Fruit fly (Drosophila melanogaster) whole organism, embryonic: Measurements from ENCODE around the gene bor.

Experiments used
- Adf1 ChIP-seq: fragments of 200-800 bp; sonication (Bioruptor generic); IDR thresholded peaks from 2 replicates; pipeline ENCODE4 v1.3.6; 2022; ENCODE audit warnings: missing biosample characterization, missing genetic modification characterization
- B-H1 ChIP-seq: fragments of 200-800 bp; sonication (Bioruptor generic); IDR thresholded peaks from 3 replicates; pipeline ENCODE4 v1.3.6; 2022; ENCODE audit warnings: missing biosample characterization, missing genetic modification characterization
- BtbVII ChIP-seq: fragments of 200-800 bp; sonication (Bioruptor generic); optimal IDR thresholded peaks from 3 replicates; lab custom pipeline; 2017; ENCODE audit warnings: missing biosample characterization, mild to moderate bottlenecking, missing genetic modification characterization
- CG10209 ChIP-seq: fragments of 200-800 bp; sonication (Bioruptor generic); optimal IDR thresholded peaks from 3 replicates; lab custom pipeline; 2017; ENCODE audit warnings: missing biosample characterization, mild to moderate bottlenecking, missing genetic modification characterization, missing genetic modification reagents
- CG10979 ChIP-seq: fragments of 200-800 bp; sonication (Bioruptor generic); optimal IDR thresholded peaks from 2 replicates; lab custom pipeline; 2018; ENCODE audit warnings: missing biosample characterization, mild to moderate bottlenecking, missing genetic modification characterization, moderate library complexity
- CG11398 ChIP-seq: fragments of 200-800 bp; sonication (Bioruptor generic); optimal IDR thresholded peaks from 2 replicates; lab custom pipeline; 2016; ENCODE audit warnings: missing biosample characterization, missing genetic modification characterization
- CG13775 ChIP-seq: fragments of 200-800 bp; sonication (Bioruptor generic); optimal IDR thresholded peaks from 3 replicates; lab custom pipeline; 2017; ENCODE audit warnings: missing biosample characterization, mild to moderate bottlenecking, missing genetic modification characterization
- CG1529 ChIP-seq: fragments of 200-800 bp; sonication (Bioruptor generic); optimal IDR thresholded peaks from 3 replicates; lab custom pipeline; 2018; ENCODE audit warnings: missing biosample characterization, missing genetic modification characterization
- CG15514 ChIP-seq: fragments of 200-800 bp; sonication (Bioruptor generic); optimal IDR thresholded peaks from 3 replicates; lab custom pipeline; 2017; ENCODE audit warnings: missing biosample characterization, missing genetic modification characterization, mild to moderate bottlenecking, moderate library complexity, missing genetic modification reagents
- CG15696 ChIP-seq: fragments of 200-800 bp; sonication (Bioruptor generic); optimal IDR thresholded peaks from 2 replicates; lab custom pipeline; 2019; ENCODE audit warnings: missing biosample characterization, mild to moderate bottlenecking, missing genetic modification characterization, moderate library complexity
- CG17385 ChIP-seq: fragments of 200-800 bp; sonication (Bioruptor generic); optimal IDR thresholded peaks from 3 replicates; lab custom pipeline; 2018; ENCODE audit warnings: missing biosample characterization, mild to moderate bottlenecking, missing genetic modification characterization
- CG31441 ChIP-seq: fragments of 200-800 bp; sonication (Bioruptor generic); IDR thresholded peaks from 2 replicates; pipeline ENCODE4 v1.3.6; 2022; ENCODE audit warnings: missing biosample characterization, missing genetic modification characterization
- CG34224 ChIP-seq: fragments of 200-800 bp; sonication (Bioruptor generic); IDR thresholded peaks from 3 replicates; pipeline ENCODE4 v1.3.6; 2022; ENCODE audit warnings: missing biosample characterization, missing genetic modification characterization; ENCODE audit not compliant: partially characterized antibody
- CG34376 ChIP-seq: fragments of 200-800 bp; sonication (Bioruptor generic); optimal IDR thresholded peaks from 2 replicates; lab custom pipeline; 2018; ENCODE audit warnings: missing biosample characterization, mild to moderate bottlenecking, missing genetic modification characterization
- CG34422 ChIP-seq: fragments of 200-800 bp; sonication (Bioruptor generic); IDR thresholded peaks from 3 replicates; pipeline ENCODE4 v1.3.6; 2022; ENCODE audit warnings: missing biosample characterization, missing genetic modification characterization
- CG6689 ChIP-seq: fragments of 200-800 bp; sonication (Bioruptor generic); IDR thresholded peaks from 2 replicates; pipeline ENCODE4 v1.3.6; 2022; ENCODE audit warnings: missing biosample characterization, missing genetic modification characterization
- CG6813 ChIP-seq: fragments of 200-800 bp; sonication (Bioruptor generic); optimal IDR thresholded peaks from 2 replicates; lab custom pipeline; 2017; ENCODE audit warnings: missing biosample characterization, missing genetic modification characterization, mild to moderate bottlenecking, moderate library complexity, missing genetic modification reagents
- CG7556 ChIP-seq: fragments of 200-800 bp; sonication (Bioruptor generic); optimal IDR thresholded peaks from 2 replicates; lab custom pipeline; 2017; ENCODE audit warnings: missing biosample characterization, mild to moderate bottlenecking, missing genetic modification characterization
- CG8944 ChIP-seq: fragments of 200-800 bp; sonication (Bioruptor generic); optimal IDR thresholded peaks from 3 replicates; lab custom pipeline; 2016; ENCODE audit warnings: missing biosample characterization, missing genetic modification characterization
- CG9437 ChIP-seq: fragments of 200-800 bp; sonication (Bioruptor generic); optimal IDR thresholded peaks from 2 replicates; lab custom pipeline; 2018; ENCODE audit warnings: missing biosample characterization, mild to moderate bottlenecking, missing genetic modification characterization
- CG9817 ChIP-seq: fragments of 200-800 bp; sonication (Bioruptor generic); optimal IDR thresholded peaks from 2 replicates; lab custom pipeline; 2018; ENCODE audit warnings: missing biosample characterization, mild to moderate bottlenecking, missing genetic modification characterization, moderate library complexity
- Meics ChIP-seq: fragments of 200-800 bp; sonication (Bioruptor generic); optimal IDR thresholded peaks from 2 replicates; lab custom pipeline; 2017; ENCODE audit warnings: missing biosample characterization, mild to moderate bottlenecking, missing genetic modification characterization
- Mrtf ChIP-seq: fragments of 200-800 bp; sonication (Bioruptor generic); IDR thresholded peaks from 3 replicates; pipeline ENCODE4 v1.3.6; 2022; ENCODE audit warnings: missing biosample characterization, missing genetic modification characterization
- Rfx ChIP-seq: fragments of 200-800 bp; sonication (Bioruptor generic); IDR thresholded peaks from 2 replicates; pipeline ENCODE4 v1.3.6; 2022; ENCODE audit warnings: missing biosample characterization, missing genetic modification characterization
- Scr ChIP-seq: fragments of 200-800 bp; sonication (Bioruptor generic); IDR thresholded peaks from 2 replicates; pipeline ENCODE4 v1.3.6; 2022; ENCODE audit warnings: missing biosample characterization, missing genetic modification characterization; ENCODE audit not compliant: partially characterized antibody
- Sry-δ ChIP-seq: fragments of 200-800 bp; sonication (Bioruptor generic); optimal IDR thresholded peaks from 2 replicates; lab custom pipeline; 2016; ENCODE audit warnings: missing biosample characterization, missing genetic modification characterization
- ato ChIP-seq: fragments of 200-800 bp; sonication (Bioruptor generic); IDR thresholded peaks from 2 replicates; pipeline ENCODE4 v1.3.6; 2022; ENCODE audit warnings: missing biosample characterization, missing genetic modification characterization; ENCODE audit not compliant: partially characterized antibody
- bcd ChIP-seq: fragments of 200-800 bp; sonication (Bioruptor generic); optimal IDR thresholded peaks from 2 replicates; lab custom pipeline; 2017; ENCODE audit warnings: missing biosample characterization, mild to moderate bottlenecking, missing genetic modification characterization
- chif ChIP-seq, 2 experiments: fragments of 200-800 bp; sonication (Bioruptor generic); optimal IDR thresholded peaks; 3 replicates each; lab custom pipeline; 2016; ENCODE audit warnings: missing biosample characterization in 2 of 2, missing genetic modification characterization in 2 of 2
- chinmo ChIP-seq: fragments of 200-800 bp; sonication (Bioruptor generic); IDR thresholded peaks from 4 replicates; pipeline ENCODE4 v1.3.6; 2022; ENCODE audit warnings: missing biosample characterization, missing genetic modification characterization; ENCODE audit not compliant: partially characterized antibody
- eve ChIP-seq, 2 experiments: fragments of >200 bp; optimal IDR thresholded peaks; 2 replicates each; lab custom pipeline; 2017; ENCODE audit warnings: missing biosample characterization in 2 of 2, missing genetic modification characterization in 2 of 2
- jigr1 ChIP-seq: fragments of 200-800 bp; sonication (Bioruptor generic); IDR thresholded peaks from 3 replicates; pipeline ENCODE4 v1.3.6; 2022; ENCODE audit warnings: missing biosample characterization, missing genetic modification characterization
- luna ChIP-seq: fragments of 200-800 bp; sonication (Bioruptor generic); optimal IDR thresholded peaks from 2 replicates; lab custom pipeline; 2016; ENCODE audit warnings: missing biosample characterization, missing genetic modification characterization
- mirr ChIP-seq: fragments of 200-800 bp; sonication (Bioruptor generic); optimal IDR thresholded peaks from 3 replicates; lab custom pipeline; 2018; ENCODE audit warnings: missing biosample characterization, mild to moderate bottlenecking, missing genetic modification characterization
- mld ChIP-seq: fragments of 200-800 bp; sonication (Bioruptor generic); IDR thresholded peaks from 3 replicates; pipeline ENCODE4 v1.3.6; 2022; ENCODE audit warnings: missing biosample characterization, missing genetic modification characterization; ENCODE audit not compliant: partially characterized antibody
- onecut ChIP-seq: fragments of 200-800 bp; sonication (Bioruptor generic); IDR thresholded peaks from 2 replicates; pipeline ENCODE4 v1.3.6; 2022; ENCODE audit warnings: missing biosample characterization, missing genetic modification characterization
- org-1 ChIP-seq: fragments of 200-800 bp; sonication (Bioruptor generic); optimal IDR thresholded peaks from 2 replicates; lab custom pipeline; 2017; ENCODE audit warnings: missing biosample characterization, missing genetic modification characterization
- phol ChIP-seq: fragments of 200-800 bp; sonication (Bioruptor generic); optimal IDR thresholded peaks from 3 replicates; lab custom pipeline; 2018; ENCODE audit warnings: missing biosample characterization, mild to moderate bottlenecking, missing genetic modification characterization, moderate library complexity
- prd ChIP-seq, 3 experiments: fragments of >200 bp in 2 of 3; fragments of 200-800 bp in 1 of 3; sonication (Bioruptor generic) in 1 of 3; optimal IDR thresholded peaks in 2 of 3; IDR thresholded peaks in 1 of 3; 2 replicates in 2 of 3; 3 replicates in 1 of 3; pipeline versions ENCODE4 v1.3.6 to Lab custom; 2017 to 2022; ENCODE audit warnings: missing biosample characterization in 1 of 3, missing genetic modification characterization in 1 of 3
- sqz ChIP-seq: fragments of 200-800 bp; sonication (Bioruptor generic); optimal IDR thresholded peaks from 3 replicates; lab custom pipeline; 2018; ENCODE audit warnings: missing biosample characterization, mild to moderate bottlenecking, missing genetic modification characterization
- tin ChIP-seq: fragments of 200-800 bp; sonication (Bioruptor generic); optimal IDR thresholded peaks from 3 replicates; lab custom pipeline; 2016; ENCODE audit warnings: missing biosample characterization, missing genetic modification characterization
- trem ChIP-seq: fragments of 200-800 bp; optimal IDR thresholded peaks from 3 replicates; lab custom pipeline; 2019; ENCODE audit warnings: missing biosample characterization, mild to moderate bottlenecking, missing genetic modification characterization, moderate library complexity
- tx ChIP-seq: fragments of 200-800 bp; sonication (Bioruptor generic); optimal IDR thresholded peaks from 2 replicates; lab custom pipeline; 2016; ENCODE audit warnings: missing biosample characterization, missing genetic modification characterization
- vfl ChIP-seq: fragments of 200-800 bp; sonication (Bioruptor generic); optimal IDR thresholded peaks from 2 replicates; lab custom pipeline; 2016; ENCODE audit warnings: missing biosample characterization, missing genetic modification characterization
- vvl ChIP-seq: fragments of 200-800 bp; sonication (Bioruptor generic); IDR thresholded peaks from 2 replicates; pipeline ENCODE4 v1.3.6; 2022; ENCODE audit warnings: missing biosample characterization, missing genetic modification characterization
- zen2 ChIP-seq: fragments of 200-800 bp; sonication (Bioruptor generic); IDR thresholded peaks from 3 replicates; pipeline ENCODE4 v1.3.6; 2022; ENCODE audit warnings: missing biosample characterization, missing genetic modification characterization; ENCODE audit not compliant: partially characterized antibody
- zf30C ChIP-seq: fragments of 200-800 bp; sonication (Bioruptor generic); optimal IDR thresholded peaks from 3 replicates; lab custom pipeline; 2018; ENCODE audit warnings: missing biosample characterization, mild to moderate bottlenecking, missing genetic modification characterization

The bor gene

dm6 chr3R:16212859-16213708 is 50.8 kb downstream of the bor start (continued):
- TF ChIP-seq CG17385 (GFP tag; lab: Kevin White, UChicago): peak; percentile 28
- TF ChIP-seq phol (tag; lab: Kevin White, UChicago): peak; percentile 59
- no peak for TF ChIP-seq vvl (GFP tag; lab: Robert Waterston, UW)
- no peak for TF ChIP-seq B-H1
- peak; percentile 46 for TF ChIP-seq org-1 (GFP tag; lab: Kevin White, UChicago)
- peak; percentile 80 for TF ChIP-seq Meics
- TF ChIP-seq CG11398 (GFP tag; lab: Kevin White, UChicago): no peak
- no peak for TF ChIP-seq zen2 (GFP tag; lab: Robert Waterston, UW)
- TF ChIP-seq Sry-δ (GFP tag; lab: Kevin White, UChicago): no peak
- peak; percentile 51 for TF ChIP-seq CG34376 (GFP tag; lab: Kevin White, UChicago)
- peak; percentile 71; the same call in 1 of the 2 replicates for TF ChIP-seq Adf1 (GFP tag; lab: Robert Waterston, UW)
- TF ChIP-seq trem: no peak
- TF ChIP-seq CG15514 (GFP tag; lab: Kevin White, UChicago): peak; percentile 46
- TF ChIP-seq CG1529 (GFP tag; lab: Kevin White, UChicago): no peak
- peak; percentile 73 for TF ChIP-seq CG31441 (GFP tag; lab: Robert Waterston, UW)
- no peak for TF ChIP-seq CG34224 (GFP tag; lab: Robert Waterston, UW)
- TF ChIP-seq CG9437 (GFP tag; lab: Kevin White, UChicago): peak; percentile 31
- 0 out of 2 replicates have a peak, but pooled peaks have one; percentile 11 for TF ChIP-seq ato (GFP tag; lab: Robert Waterston, UW)
- peak; percentile 48 for TF ChIP-seq tin (GFP tag; lab: Kevin White, UChicago)
- TF ChIP-seq chinmo (GFP tag; lab: Robert Waterston, UW): peak; percentile 75; the same call in 1 of the 4 replicates
- TF ChIP-seq vfl (GFP tag; lab: Kevin White, UChicago): peak; percentile 38
- TF ChIP-seq jigr1: no peak
- TF ChIP-seq Rfx (GFP tag; lab: Robert Waterston, UW): peak; percentile 31; the same call in 1 of the 2 replicates
- peak; percentile 25 for TF ChIP-seq sqz (GFP tag; lab: Kevin White, UChicago)
- TF ChIP-seq mld (GFP tag; lab: Robert Waterston, UW): no peak
- peak in 1 of 2 experiments; percentile 24 for TF ChIP-seq chif (GFP tag; optimal IDR thresholded peaks at IDR 0.05; lab: Kevin White, UChicago)
- TF ChIP-seq onecut: peak; percentile 26
- TF ChIP-seq CG10979 (tag; lab: Kevin White, UChicago): peak; percentile 72
- TF ChIP-seq Scr: no peak
- TF ChIP-seq CG9817 (tag; lab: Kevin White, UChicago): peak; percentile 26
- no peak for TF ChIP-seq prd (optimal IDR thresholded peaks at IDR 0.05; lab: Kevin White, UChicago)
- no peak for TF ChIP-seq prd (GFP tag; IDR thresholded peaks at IDR 0.05; lab: Robert Waterston, UW)
- no peak for TF ChIP-seq zf30C
- TF ChIP-seq BtbVII (GFP tag; lab: Kevin White, UChicago): peak; percentile 77
- no peak for TF ChIP-seq tx (GFP tag; lab: Kevin White, UChicago)
- peak; percentile 9 for TF ChIP-seq CG13775 (GFP tag; lab: Kevin White, UChicago)
- TF ChIP-seq CG6689: peak; percentile 20; the same call in 1 of the 2 replicates
- TF ChIP-seq Mrtf (GFP tag; lab: Robert Waterston, UW): 0 out of 3 replicates have a peak, but pooled peaks have one; percentile 6
- no peak for TF ChIP-seq mirr (GFP tag; lab: Kevin White, UChicago)
- TF ChIP-seq CG8944: no peak
- TF ChIP-seq bcd (GFP tag; lab: Kevin White, UChicago): peak; percentile 40
- TF ChIP-seq CG15696: peak; percentile 7
- TF ChIP-seq CG6813 (GFP tag; lab: Kevin White, UChicago): peak; percentile 6
- peak; percentile 54 for TF ChIP-seq CG10209 (GFP tag; lab: Kevin White, UChicago)
- peak; percentile 46; the same call in 1 of the 3 replicates for TF ChIP-seq CG34422
- TF ChIP-seq CG7556 (GFP tag; lab: Kevin White, UChicago): peak; percentile 93
- TF ChIP-seq eve (GFP tag; optimal IDR thresholded peaks at IDR 0.05; lab: Kevin White, UChicago): no peak
- TF ChIP-seq luna: no peak
